Fruit fly (Drosophila melanogaster): ENCODE results near the gene Lcp65Aa.

DNA sequence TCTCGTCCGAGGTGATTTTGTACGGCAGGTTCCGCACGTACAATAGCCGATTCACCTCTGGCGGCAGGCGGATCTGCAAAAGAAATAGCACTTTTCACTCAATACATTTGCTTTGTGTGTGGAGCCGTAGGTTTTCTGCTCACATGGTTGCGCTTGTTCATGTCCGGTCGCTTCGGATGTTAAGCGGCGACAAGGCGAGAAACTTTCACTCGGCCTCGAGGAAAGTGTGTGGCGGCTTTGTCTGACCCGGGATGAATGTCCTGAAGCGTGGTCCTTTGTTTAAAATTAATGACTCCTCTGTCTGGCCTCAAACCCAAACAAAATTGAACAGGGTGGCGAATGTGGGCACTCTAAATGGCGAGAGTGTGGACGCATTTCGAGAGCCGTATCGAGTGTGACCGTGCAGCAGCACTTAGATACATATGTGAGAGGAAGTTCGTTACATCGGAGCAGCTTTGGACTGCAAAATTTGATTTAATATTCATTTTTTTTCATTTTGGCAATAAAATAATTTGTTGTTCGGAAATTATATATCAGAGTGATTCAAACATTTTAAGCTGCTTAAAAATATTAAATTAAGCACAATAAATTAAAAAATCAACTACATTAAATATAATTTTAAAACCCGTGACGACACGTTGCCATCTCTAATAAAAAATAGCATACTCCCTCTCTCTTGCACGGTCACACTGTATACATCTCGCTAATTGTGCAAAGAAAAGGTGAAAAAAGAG is 41.9 kb downstream of the Lcp65Aa start, which contains the start of the genes Sf3b6 and Tnpo:
- TF ChIP-seq CG8478 (optimal IDR thresholded peaks at IDR 0.05) = no peak
- TF ChIP-seq CTCF (optimal IDR thresholded peaks at IDR 0.05) = peak in 1 of 2 experiments; percentile 4
